Worm (Caenorhabditis elegans) whole organism, mixed stage, embryonic: Measurements from ENCODE around the gene dmsr-14.

Experiments
- bed-3 ChIP-seq: fragments of 200-800 bp; sonication (Bioruptor generic); optimal IDR thresholded peaks from 3 replicates; lab custom pipeline; 2018; ENCODE audit warnings: mild to moderate bottlenecking, missing genetic modification characterization, moderate library complexity, missing compliant biosample characterization
- ceh-39 ChIP-seq: fragments of 150-350 bp; optimal IDR thresholded peaks from 2 replicates; lab custom pipeline; 2014; ENCODE audit warnings: missing biosample characterization, missing genetic modification characterization
- ceh-83 ChIP-seq: fragments of 200-800 bp; sonication (Bioruptor generic); optimal IDR thresholded peaks from 2 replicates; lab custom pipeline; 2018; ENCODE audit warnings: mild to moderate bottlenecking, missing genetic modification characterization, missing compliant biosample characterization
- drap-1 ChIP-seq: fragments of 200-800 bp; sonication (Bioruptor generic); optimal IDR thresholded peaks from 3 replicates; lab custom pipeline; 2018; ENCODE audit warnings: mild to moderate bottlenecking, missing genetic modification characterization, missing compliant biosample characterization
- elt-1 ChIP-seq: sonication (generic microtip); optimal IDR thresholded peaks from 2 replicates; lab custom pipeline; 2017; ENCODE audit warnings: missing genetic modification characterization, mild to moderate bottlenecking, missing compliant biosample characterization, antibody characterized with exemption, moderate library complexity, borderline replicate concordance; ENCODE audit not compliant: insufficient read depth
- elt-3 ChIP-seq: fragments of 150-350 bp; optimal IDR thresholded peaks from 2 replicates; lab custom pipeline; 2014; ENCODE audit warnings: missing biosample characterization, missing genetic modification characterization
- lsy-2 ChIP-seq: fragments of 150-350 bp; optimal IDR thresholded peaks from 2 replicates; lab custom pipeline; 2014; ENCODE audit warnings: missing biosample characterization, missing genetic modification characterization
- nhr-237 ChIP-seq: fragments of 150-350 bp; optimal IDR thresholded peaks from 2 replicates; lab custom pipeline; 2014; ENCODE audit warnings: missing biosample characterization, missing genetic modification characterization
- nhr-76 ChIP-seq: sonication (generic microtip); optimal IDR thresholded peaks from 2 replicates; lab custom pipeline; 2017; ENCODE audit warnings: missing biosample characterization, missing genetic modification characterization
- sptf-1 ChIP-seq: sonication (generic microtip); optimal IDR thresholded peaks from 2 replicates; lab custom pipeline; 2017; ENCODE audit warnings: mild to moderate bottlenecking, missing genetic modification characterization, moderate library complexity, missing compliant biosample characterization
- tbx-8 ChIP-seq: fragments of 200-800 bp; sonication (Bioruptor generic); optimal IDR thresholded peaks from 2 replicates; lab custom pipeline; 2018; ENCODE audit warnings: mild to moderate bottlenecking, missing genetic modification characterization, moderate library complexity, missing compliant biosample characterization

DNA sequence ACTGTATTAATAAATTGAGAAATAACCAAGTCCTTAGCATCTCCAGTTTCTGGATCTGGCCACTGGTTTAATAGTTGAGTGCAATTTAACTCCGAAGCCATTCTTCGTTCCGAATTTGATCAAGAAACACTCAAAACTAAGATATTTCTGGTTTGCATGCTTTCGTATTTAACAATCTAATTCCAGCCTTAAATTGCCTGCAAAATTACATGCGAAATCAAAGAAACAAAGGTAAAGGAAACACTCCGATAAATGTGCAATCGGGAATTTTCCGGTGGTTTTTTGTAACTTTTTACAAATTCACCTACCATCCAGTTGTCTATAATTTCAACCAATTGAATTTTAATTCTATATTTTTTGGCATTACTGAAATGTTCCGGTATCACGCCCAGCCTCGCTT is 15.2 kb downstream of the dmsr-14 start, which contains the start of gene dmsr-10:
- no peak for TF ChIP-seq elt-3 (tag; lab: Kevin White, UChicago)
- TF ChIP-seq elt-1 (tag; lab: Kevin White, UChicago): no peak
- TF ChIP-seq drap-1 (GFP tag; lab: Kevin White, UChicago): no peak
- TF ChIP-seq bed-3 (GFP tag; lab: Kevin White, UChicago): no peak
- no peak for TF ChIP-seq ceh-83
- no peak for TF ChIP-seq ceh-39 (tag; lab: Kevin White, UChicago)
- no peak for TF ChIP-seq lsy-2 (tag; lab: Kevin White, UChicago)
- TF ChIP-seq nhr-76: no peak
- no peak for TF ChIP-seq sptf-1 (tag; lab: Kevin White, UChicago)
- no peak for TF ChIP-seq nhr-237 (tag; lab: Kevin White, UChicago)
- no peak for TF ChIP-seq tbx-8 (GFP tag; lab: Kevin White, UChicago)
